Worm (Caenorhabditis elegans) whole organism, young adult: ENCODE results near the gene hot-9.

Experiments used
- B0019.2 ChIP-seq: fragments of 200-800 bp; sonication (Bioruptor generic); conservative IDR thresholded peaks from 2 replicates; pipeline ENCODE4 v1.3.6; 2022; ENCODE audit warnings: missing genetic modification reagents, missing genetic modification characterization, missing compliant biosample characterization
- B0035.1 ChIP-seq: sonication (generic microtip); optimal IDR thresholded peaks from 2 replicates; lab custom pipeline; 2016; ENCODE audit warnings: missing genetic modification characterization, mild to moderate bottlenecking, missing compliant biosample characterization, missing genotype, missing genetic modification reagents
- C17E4.6 ChIP-seq: fragments of 200-800 bp; sonication (Bioruptor generic); IDR thresholded peaks from 2 replicates; pipeline ENCODE4 v1.3.6; 2022; ENCODE audit warnings: missing genetic modification reagents, missing genetic modification characterization, missing compliant biosample characterization
- D2030.7 ChIP-seq: fragments of 200-800 bp; sonication (Bioruptor generic); IDR thresholded peaks from 2 replicates; pipeline ENCODE4 v1.3.6; 2022; ENCODE audit warnings: missing genetic modification reagents, missing genetic modification characterization, missing compliant biosample characterization
- F33H1.4 ChIP-seq: fragments of 200-800 bp; sonication (Bioruptor generic); IDR thresholded peaks from 2 replicates; pipeline ENCODE4 v1.3.6; 2022; ENCODE audit warnings: missing genetic modification reagents, missing genetic modification characterization, missing compliant biosample characterization
- F39B2.1 ChIP-seq: fragments of 200-800 bp; sonication (Bioruptor generic); IDR thresholded peaks from 2 replicates; pipeline ENCODE4 v1.3.6; 2022; ENCODE audit warnings: missing genetic modification reagents, missing genetic modification characterization, missing compliant biosample characterization
- F49E8.2 ChIP-seq: sonication (generic microtip); optimal IDR thresholded peaks from 3 replicates; lab custom pipeline; 2017; ENCODE audit warnings: missing genetic modification characterization, mild to moderate bottlenecking, missing compliant biosample characterization, antibody characterized with exemption, moderate library complexity; ENCODE audit not compliant: insufficient read depth
- Y53F4B.3 ChIP-seq: fragments of 200-800 bp; sonication (Bioruptor generic); IDR thresholded peaks from 2 replicates; pipeline ENCODE4 v1.3.6; 2022; ENCODE audit warnings: missing genetic modification reagents, missing genetic modification characterization, missing compliant biosample characterization
- Y56A3A.18 ChIP-seq: fragments of 200-800 bp; sonication (Bioruptor generic); IDR thresholded peaks from 2 replicates; pipeline ENCODE4 v1.3.6; 2022; ENCODE audit warnings: missing genetic modification reagents, missing genetic modification characterization, missing compliant biosample characterization
- Y67H2A.10 ChIP-seq: fragments of 200-800 bp; sonication (Bioruptor generic); conservative IDR thresholded peaks from 2 replicates; pipeline ENCODE4 v1.3.6; 2022; ENCODE audit warnings: missing genetic modification reagents, missing genetic modification characterization, missing compliant biosample characterization
- ama-1 ChIP-seq, 3 experiments: fragments of 150-350 bp in 1 of 3; sonication (generic microtip) in 2 of 3; optimal IDR thresholded peaks; 2 replicates each; lab custom pipeline; 2014 to 2018; ENCODE audit warnings: missing biosample characterization in 2 of 3, missing genetic modification characterization in 2 of 3, missing genetic modification reagents in 2 of 3
- aptf-2 ChIP-seq: fragments of 200-800 bp; sonication (Bioruptor generic); conservative IDR thresholded peaks from 2 replicates; pipeline ENCODE4 v1.3.6; 2022; ENCODE audit warnings: missing genetic modification reagents, missing genetic modification characterization, missing compliant biosample characterization
- aptf-3 ChIP-seq: fragments of 200-800 bp; sonication (Bioruptor generic); IDR thresholded peaks from 2 replicates; pipeline ENCODE4 v1.3.6; 2022; ENCODE audit warnings: missing genetic modification characterization, missing compliant biosample characterization
- atf-7 ChIP-seq: sonication (generic microtip); optimal IDR thresholded peaks from 2 replicates; lab custom pipeline; 2017; ENCODE audit warnings: mild to moderate bottlenecking, missing genetic modification characterization, missing compliant biosample characterization
- athp-1 ChIP-seq: sonication (generic microtip); optimal IDR thresholded peaks from 2 replicates; lab custom pipeline; 2017; ENCODE audit warnings: mild to moderate bottlenecking, missing genetic modification characterization, missing compliant biosample characterization
- attf-6 ChIP-seq: fragments of 200-800 bp; sonication (Bioruptor generic); IDR thresholded peaks from 2 replicates; pipeline ENCODE4 v1.3.6; 2022; ENCODE audit warnings: missing genetic modification reagents, missing genetic modification characterization, missing compliant biosample characterization
- cebp-1 ChIP-seq, 2 experiments: fragments of 200-800 bp in 1 of 2; sonication (Bioruptor generic) in 1 of 2; sonication (generic microtip) in 1 of 2; IDR thresholded peaks in 1 of 2; optimal IDR thresholded peaks in 1 of 2; 2 replicates each; pipeline versions ENCODE4 v1.3.6 to Lab custom; 2017 to 2022; ENCODE audit warnings: missing compliant biosample characterization in 2 of 2, missing genetic modification characterization in 2 of 2, mild to moderate bottlenecking in 1 of 2, missing genetic modification reagents in 1 of 2, moderate library complexity in 1 of 2
- ceh-40 ChIP-seq: fragments of 200-800 bp; sonication (Bioruptor generic); IDR thresholded peaks from 2 replicates; pipeline ENCODE4 v1.3.6; 2022; ENCODE audit warnings: missing genetic modification characterization, missing compliant biosample characterization
- ceh-79 ChIP-seq: sonication (generic microtip); optimal IDR thresholded peaks from 2 replicates; lab custom pipeline; 2017; ENCODE audit warnings: mild to moderate bottlenecking, missing genetic modification characterization, missing compliant biosample characterization
- ceh-91 ChIP-seq: fragments of 200-800 bp; sonication (Bioruptor generic); IDR thresholded peaks from 2 replicates; pipeline ENCODE4 v1.3.6; 2022; ENCODE audit warnings: missing genetic modification reagents, missing genetic modification characterization, missing compliant biosample characterization
- dox-1 ChIP-seq: fragments of 200-800 bp; sonication (Bioruptor generic); IDR thresholded peaks from 2 replicates; pipeline ENCODE4 v1.3.6; 2022; ENCODE audit warnings: missing genetic modification reagents, missing genetic modification characterization, missing compliant biosample characterization
- dpl-1 ChIP-seq: fragments of 150-350 bp; optimal IDR thresholded peaks from 2 replicates; lab custom pipeline; 2014; ENCODE audit warnings: missing biosample characterization, missing genetic modification reagents, missing genetic modification characterization
- egl-18 ChIP-seq: fragments of 200-800 bp; sonication (Bioruptor generic); IDR thresholded peaks from 2 replicates; pipeline ENCODE4 v1.3.6; 2022; ENCODE audit warnings: missing genetic modification reagents, missing genetic modification characterization, missing compliant biosample characterization
- egrh-3 ChIP-seq: fragments of 200-800 bp; sonication (Bioruptor generic); IDR thresholded peaks from 2 replicates; pipeline ENCODE4 v1.3.6; 2022; ENCODE audit warnings: missing genetic modification reagents, missing genetic modification characterization, missing compliant biosample characterization
- ekl-4 ChIP-seq: fragments of 200-800 bp; sonication (Bioruptor generic); IDR thresholded peaks from 2 replicates; pipeline ENCODE4 v1.3.6; 2022; ENCODE audit warnings: missing genetic modification reagents, missing genetic modification characterization, missing compliant biosample characterization
- him-1 ChIP-seq: sonication (generic microtip); optimal IDR thresholded peaks from 2 replicates; lab custom pipeline; 2016; ENCODE audit warnings: missing genotype, missing genetic modification reagents, missing genetic modification characterization, missing compliant biosample characterization
- hlh-26 ChIP-seq: fragments of 200-800 bp; sonication (Bioruptor generic); conservative IDR thresholded peaks from 2 replicates; pipeline ENCODE4 v1.3.6; 2022; ENCODE audit warnings: missing genetic modification reagents, missing genetic modification characterization, missing compliant biosample characterization
- hsf-1 ChIP-seq: fragments of 200-800 bp; sonication (Bioruptor generic); IDR thresholded peaks from 2 replicates; pipeline ENCODE4 v1.3.6; 2022; ENCODE audit warnings: missing genetic modification reagents, missing genetic modification characterization, missing compliant biosample characterization
- let-607 ChIP-seq, 2 experiments: fragments of 200-800 bp in 1 of 2; sonication (Bioruptor generic) in 1 of 2; sonication (generic microtip) in 1 of 2; optimal IDR thresholded peaks; 2 replicates each; lab custom pipeline; 2016 to 2018; ENCODE audit warnings: mild to moderate bottlenecking in 2 of 2, missing compliant biosample characterization in 2 of 2, missing genetic modification characterization in 2 of 2, moderate library complexity in 2 of 2, missing genotype in 1 of 2
- lin-40 ChIP-seq: sonication (generic microtip); optimal IDR thresholded peaks from 2 replicates; lab custom pipeline; 2016; ENCODE audit warnings: missing genetic modification characterization, mild to moderate bottlenecking, missing compliant biosample characterization, missing genotype, missing genetic modification reagents
- lin-54 ChIP-seq: fragments of 200-800 bp; sonication (Bioruptor generic); optimal IDR thresholded peaks from 2 replicates; lab custom pipeline; 2018; ENCODE audit warnings: mild to moderate bottlenecking, missing genetic modification characterization, missing compliant biosample characterization
- lir-1 ChIP-seq: fragments of 200-800 bp; sonication (Bioruptor generic); conservative IDR thresholded peaks from 2 replicates; pipeline ENCODE4 v1.3.6; 2022; ENCODE audit warnings: missing genetic modification reagents, missing genetic modification characterization, missing compliant biosample characterization
- madf-6 ChIP-seq: fragments of 200-800 bp; sonication (Bioruptor generic); IDR thresholded peaks from 2 replicates; pipeline ENCODE4 v1.3.6; 2022; ENCODE audit warnings: missing genetic modification reagents, missing genetic modification characterization, missing compliant biosample characterization
- mxl-1 ChIP-seq: sonication (generic microtip); optimal IDR thresholded peaks from 2 replicates; lab custom pipeline; 2016; ENCODE audit warnings: missing genetic modification characterization, missing compliant biosample characterization
- nfyb-1 ChIP-seq: fragments of 200-800 bp; sonication (Bioruptor generic); IDR thresholded peaks from 2 replicates; pipeline ENCODE4 v1.3.6; 2022; ENCODE audit warnings: missing genetic modification reagents, missing genetic modification characterization, missing compliant biosample characterization
- pbrm-1 ChIP-seq: fragments of 200-800 bp; sonication (Bioruptor generic); IDR thresholded peaks from 2 replicates; pipeline ENCODE4 v1.3.6; 2022; ENCODE audit warnings: missing genetic modification reagents, missing genetic modification characterization, missing compliant biosample characterization
- pha-4 ChIP-seq: fragments of 150-350 bp; sonication (generic microtip); optimal IDR thresholded peaks from 2 replicates; lab custom pipeline; 2014; ENCODE audit warnings: missing biosample characterization, missing genetic modification reagents, missing genetic modification characterization
- repo-1 ChIP-seq: sonication (generic microtip); optimal IDR thresholded peaks from 2 replicates; lab custom pipeline; 2017; ENCODE audit warnings: mild to moderate bottlenecking, missing genetic modification characterization, missing compliant biosample characterization
- snpc-1.1 ChIP-seq: sonication (generic microtip); optimal IDR thresholded peaks from 2 replicates; lab custom pipeline; 2017; ENCODE audit warnings: missing genetic modification characterization, mild to moderate bottlenecking, missing compliant biosample characterization, antibody characterized with exemption, moderate library complexity, missing genotype, missing genetic modification reagents; ENCODE audit not compliant: insufficient read depth
- snpc-1.3 ChIP-seq: sonication (generic microtip); optimal IDR thresholded peaks from 2 replicates; lab custom pipeline; 2017; ENCODE audit warnings: missing genetic modification characterization, mild to moderate bottlenecking, missing compliant biosample characterization, antibody characterized with exemption, moderate library complexity, missing genotype, missing genetic modification reagents; ENCODE audit not compliant: insufficient read depth
- snpc-3.4 ChIP-seq: sonication (generic microtip); optimal IDR thresholded peaks from 2 replicates; lab custom pipeline; 2017; ENCODE audit warnings: missing genetic modification characterization, mild to moderate bottlenecking, missing compliant biosample characterization, antibody characterized with exemption, moderate library complexity, missing genotype, missing genetic modification reagents
- snpc-4 ChIP-seq, 5 experiments: fragments of 150-350 bp in 1 of 5; sonication (generic microtip) in 4 of 5; optimal IDR thresholded peaks; 2 replicates each; lab custom pipeline; 2014 to 2018; ENCODE audit warnings: missing genetic modification characterization in 5 of 5, missing biosample characterization in 3 of 5, antibody characterized with exemption in 2 of 5, mild to moderate bottlenecking in 2 of 5, missing compliant biosample characterization in 2 of 5, missing genotype in 2 of 5, moderate library complexity in 2 of 5, missing genetic modification reagents in 1 of 5
- unc-130 ChIP-seq: sonication (generic microtip); optimal IDR thresholded peaks from 2 replicates; lab custom pipeline; 2016; ENCODE audit warnings: missing genetic modification reagents, missing genetic modification characterization, missing compliant biosample characterization
- ztf-26 ChIP-seq: sonication (generic microtip); optimal IDR thresholded peaks from 2 replicates; lab custom pipeline; 2017; ENCODE audit warnings: missing genetic modification characterization, missing compliant biosample characterization
- ztf-3 ChIP-seq: fragments of 200-800 bp; sonication (Bioruptor generic); optimal IDR thresholded peaks from 2 replicates; lab custom pipeline; 2018; ENCODE audit warnings: mild to moderate bottlenecking, missing genetic modification characterization, missing compliant biosample characterization
- ztf-6 ChIP-seq: fragments of 200-800 bp; sonication (Bioruptor generic); IDR thresholded peaks from 2 replicates; pipeline ENCODE4 v1.3.6; 2022; ENCODE audit warnings: missing genetic modification reagents, missing genetic modification characterization, missing compliant biosample characterization

hot-9 gene

DNA sequence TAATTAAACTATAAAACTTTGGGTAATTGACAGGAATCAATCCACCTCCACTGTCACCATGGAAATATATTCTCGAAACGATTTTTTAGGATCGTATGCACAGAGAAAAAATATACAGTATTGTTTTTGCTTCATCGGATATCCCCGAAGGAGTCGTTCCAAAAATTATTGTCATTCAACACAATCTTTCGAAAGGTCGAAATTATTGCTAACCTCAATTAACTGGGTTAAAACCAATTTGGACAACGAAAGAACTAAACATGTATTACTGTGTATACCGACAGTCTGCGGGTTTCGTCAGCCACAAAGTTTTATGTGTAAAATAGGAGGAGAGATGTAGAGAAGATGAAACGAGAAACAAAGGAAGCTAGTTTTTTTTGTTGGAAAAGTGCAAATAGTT, 18.0 kb upstream of the hot-9 start:
- no peak for TF ChIP-seq hlh-26 (GFP tag; lab: Robert Waterston, UW)
- TF ChIP-seq lin-54, result peak; percentile 24
- TF ChIP-seq attf-6 (GFP tag; lab: Robert Waterston, UW), result peak; percentile 95
- TF ChIP-seq madf-6 (GFP tag; lab: Robert Waterston, UW), result peak; percentile 63
- TF ChIP-seq pha-4, result no peak
- TF ChIP-seq dpl-1 (GFP tag; lab: Kevin White, UChicago), result no peak
- TF ChIP-seq lir-1, result no peak
- no peak for TF ChIP-seq aptf-3 (GFP tag; lab: Robert Waterston, UW)
- TF ChIP-seq ceh-40 (GFP tag; lab: Robert Waterston, UW), result no peak
- no peak for TF ChIP-seq unc-130
- no peak for TF ChIP-seq Y53F4B.3 (GFP tag; lab: Robert Waterston, UW)
- TF ChIP-seq atf-7 (tag; lab: Kevin White, UChicago), result no peak
- TF ChIP-seq ekl-4, result 0 out of 2 replicates have a peak, but pooled peaks have one; percentile 44
- no peak for TF ChIP-seq let-607 (tag; optimal IDR thresholded peaks at IDR 0.05; lab: Kevin White, UChicago)
- 0 out of 2 replicates have a peak, but pooled peaks have one; percentile 7 for TF ChIP-seq Y67H2A.10 (GFP tag; lab: Robert Waterston, UW)
- TF ChIP-seq cebp-1 (GFP tag; IDR thresholded peaks at IDR 0.05; lab: Robert Waterston, UW), result no peak
- TF ChIP-seq cebp-1 (tag; optimal IDR thresholded peaks at IDR 0.05; lab: Kevin White, UChicago), result no peak
- no peak for TF ChIP-seq B0019.2 (GFP tag; lab: Robert Waterston, UW)
- TF ChIP-seq ceh-91 (GFP tag; lab: Robert Waterston, UW), result 0 out of 2 replicates have a peak, but pooled peaks have one; percentile 30
- TF ChIP-seq B0035.1 (tag; lab: Kevin White, UChicago), result no peak
- no peak for TF ChIP-seq ztf-6 (GFP tag; lab: Robert Waterston, UW)
- peak; percentile 38 for TF ChIP-seq F33H1.4
- TF ChIP-seq athp-1, result no peak
- TF ChIP-seq dox-1, result no peak; the same call in none of the 2 replicates
- peak; percentile 94 for TF ChIP-seq snpc-4 (GFP tag; optimal IDR thresholded peaks at IDR 0.05; lab: Kevin White, UChicago)
- TF ChIP-seq snpc-4 (tag; optimal IDR thresholded peaks at IDR 0.05; lab: Kevin White, UChicago), result peak; percentile 95 to 98 (median 96)
- peak; percentile 5 for TF ChIP-seq repo-1 (tag; lab: Kevin White, UChicago)
- TF ChIP-seq D2030.7 (GFP tag; lab: Robert Waterston, UW), result peak; percentile 87
- TF ChIP-seq aptf-2 (GFP tag; lab: Robert Waterston, UW), result no peak
- TF ChIP-seq hsf-1 (GFP tag; lab: Robert Waterston, UW), result peak; percentile 50; the same call in 1 of the 2 replicates
- TF ChIP-seq F39B2.1 (GFP tag; lab: Robert Waterston, UW), result peak; percentile 47; the same call in 1 of the 2 replicates
- peak; percentile 57 for TF ChIP-seq snpc-3.4
- TF ChIP-seq egrh-3 (GFP tag; lab: Robert Waterston, UW), result no peak
- no peak for TF ChIP-seq ztf-26 (tag; lab: Kevin White, UChicago)
- TF ChIP-seq pbrm-1 (GFP tag; lab: Robert Waterston, UW), result peak; percentile 65; the same call in 1 of the 2 replicates
- no peak for TF ChIP-seq egl-18
- no peak for TF ChIP-seq mxl-1 (tag; lab: Kevin White, UChicago)
- peak; percentile 93 for TF ChIP-seq snpc-1.1 (tag; lab: Kevin White, UChicago)
- TF ChIP-seq him-1, result peak; percentile 74
- peak; percentile 72 for TF ChIP-seq ama-1 (optimal IDR thresholded peaks at IDR 0.05; lab: Kevin White, UChicago)
- no peak for TF ChIP-seq ama-1 (GFP tag; optimal IDR thresholded peaks at IDR 0.05; lab: Kevin White, UChicago)
- TF ChIP-seq Y56A3A.18 (GFP tag; lab: Robert Waterston, UW), result 0 out of 2 replicates have a peak, but pooled peaks have one; percentile 60
- TF ChIP-seq lin-40, result no peak
- no peak for TF ChIP-seq ceh-79
- no peak for TF ChIP-seq C17E4.6 (GFP tag; lab: Robert Waterston, UW)
- TF ChIP-seq snpc-1.3 (tag; lab: Kevin White, UChicago), result peak; percentile 83
- TF ChIP-seq ztf-3 (GFP tag; lab: Kevin White, UChicago), result no peak
- peak; percentile 4 for TF ChIP-seq F49E8.2 (tag; lab: Kevin White, UChicago)
- TF ChIP-seq nfyb-1 (GFP tag; lab: Robert Waterston, UW), result 0 out of 2 replicates have a peak, but pooled peaks have one; percentile 33
